Fruit fly (Drosophila melanogaster): ENCODE data around the gene Cpsf6.

The Cpsf6 gene

DNA sequence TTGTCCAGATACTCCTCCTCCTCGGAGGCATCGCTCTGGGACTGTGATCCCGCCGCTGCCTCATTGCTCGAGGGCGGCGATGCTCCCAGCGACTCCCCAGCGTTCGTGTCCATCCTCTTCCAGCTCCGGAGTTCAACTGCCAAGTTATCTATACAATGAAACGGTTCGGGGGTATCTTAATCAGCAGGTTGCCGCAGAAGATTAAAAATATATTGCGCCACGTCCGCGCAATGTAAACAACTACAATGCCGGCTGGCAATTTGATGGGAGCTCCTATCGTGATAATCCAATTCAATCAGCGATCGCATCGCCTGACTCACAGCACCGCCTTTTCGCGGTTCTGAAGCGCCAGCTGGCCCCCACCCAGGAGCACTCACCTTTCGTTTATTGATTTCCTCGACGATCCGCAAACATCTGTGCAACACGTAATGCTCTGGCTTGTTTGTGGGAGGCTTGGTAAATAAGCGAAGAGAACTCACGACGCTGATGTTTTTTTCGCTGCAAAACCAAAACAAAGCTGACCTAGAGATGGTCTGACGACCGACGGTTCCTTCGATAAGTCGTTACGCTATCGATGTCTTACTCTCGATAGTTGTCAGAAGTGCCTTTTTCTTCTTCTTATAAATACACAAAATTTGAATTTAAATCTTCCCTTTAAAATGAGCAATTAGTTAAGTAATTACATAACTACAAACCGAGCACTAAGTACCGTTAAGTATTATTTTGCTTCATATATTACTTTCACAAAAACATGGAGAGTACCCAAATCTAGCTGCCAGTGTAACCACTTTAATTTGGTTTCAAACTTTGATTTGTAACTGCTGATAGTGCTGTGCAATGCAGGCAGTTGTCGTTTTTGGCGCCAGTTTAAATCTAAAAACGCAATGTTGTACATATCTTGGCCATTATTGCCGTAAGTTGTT lies 25.7 kb downstream of the Cpsf6 start, which contains the start of gene cert (continued):
- TF ChIP-seq zfh2 (GFP tag; optimal IDR thresholded peaks at IDR 0.05), result no peak
- no peak for TF ChIP-seq ems (GFP tag; optimal IDR thresholded peaks at IDR 0.05)
- TF ChIP-seq crp (GFP tag; optimal IDR thresholded peaks at IDR 0.05), result peak in 1 of 2 experiments; percentile 75
- peak; percentile 97 for TF ChIP-seq grn (GFP tag; optimal IDR thresholded peaks at IDR 0.05)
- TF ChIP-seq ato (GFP tag; IDR thresholded peaks at IDR 0.05; ENCODE audit: partially characterized antibody), result peak; percentile 86
- TF ChIP-seq CG8924 (tag; optimal IDR thresholded peaks at IDR 0.05), result no peak
- TF ChIP-seq CG14050 (GFP tag; IDR thresholded peaks at IDR 0.05), result no peak
- TF ChIP-seq slbo (GFP tag; IDR thresholded peaks at IDR 0.05), result peak; percentile 54; the same call in 1 of the 2 replicates
- TF ChIP-seq CG2120 (GFP tag; optimal IDR thresholded peaks at IDR 0.05), result peak; percentile 60
- no peak for TF ChIP-seq schlank (tag; optimal IDR thresholded peaks at IDR 0.05)
- TF ChIP-seq CG6272 (GFP tag; IDR thresholded peaks at IDR 0.05), result 0 out of 2 replicates have a peak, but pooled peaks have one; percentile 5
- no peak for TF ChIP-seq Nf-YC (tag; optimal IDR thresholded peaks at IDR 0.05)
- no peak for TF ChIP-seq MTF-1 (GFP tag; optimal IDR thresholded peaks at IDR 0.05; ENCODE audit: borderline replicate concordance)
- no peak for TF ChIP-seq BtbVII (GFP tag; optimal IDR thresholded peaks at IDR 0.05)
- TF ChIP-seq CG8944 (GFP tag; optimal IDR thresholded peaks at IDR 0.05), result no peak
- TF ChIP-seq Deaf1 (tag; optimal IDR thresholded peaks at IDR 0.05), result peak; percentile 12
- no peak for TF ChIP-seq Rx (GFP tag; IDR thresholded peaks at IDR 0.05)
- peak; percentile 69 for TF ChIP-seq CG12659 (GFP tag; optimal IDR thresholded peaks at IDR 0.05)
- no peak for TF ChIP-seq CG12071 (GFP tag; optimal IDR thresholded peaks at IDR 0.05)
- peak; percentile 37 for TF ChIP-seq CG4617 (GFP tag; optimal IDR thresholded peaks at IDR 0.05; ENCODE audit: borderline replicate concordance)
- peak; percentile 46 for TF ChIP-seq kay (GFP tag; optimal IDR thresholded peaks at IDR 0.05)
- no peak for TF ChIP-seq CG15073 (GFP tag; optimal IDR thresholded peaks at IDR 0.05)
- TF ChIP-seq CG17568 (GFP tag; optimal IDR thresholded peaks at IDR 0.05), result peak; percentile 33
- no peak for TF ChIP-seq CG1602 (GFP tag; optimal IDR thresholded peaks at IDR 0.05)
- peak; percentile 53 for TF ChIP-seq mam (GFP tag; optimal IDR thresholded peaks at IDR 0.05)
- no peak for TF ChIP-seq CG11085 (GFP tag; IDR thresholded peaks at IDR 0.05)
- TF ChIP-seq CG13775 (GFP tag; optimal IDR thresholded peaks at IDR 0.05), result peak; percentile 33
- no peak for TF ChIP-seq CG10147 (GFP tag; optimal IDR thresholded peaks at IDR 0.05)
- peak; percentile 6 for TF ChIP-seq pum (GFP tag; optimal IDR thresholded peaks at IDR 0.05)
- no peak for TF ChIP-seq ewg (GFP tag; optimal IDR thresholded peaks at IDR 0.05)
- no peak for TF ChIP-seq eve (GFP tag; optimal IDR thresholded peaks at IDR 0.05)
- TF ChIP-seq CG3065 (GFP tag; optimal IDR thresholded peaks at IDR 0.05), result no peak
- TF ChIP-seq cg (GFP tag; optimal IDR thresholded peaks at IDR 0.05), result no peak
- no peak for TF ChIP-seq H15 (GFP tag; IDR thresholded peaks at IDR 0.05)
- TF ChIP-seq HLH4C (GFP tag; IDR thresholded peaks at IDR 0.05; ENCODE audit: partially characterized antibody), result peak; percentile 83
- peak; percentile 81 for TF ChIP-seq pzg (GFP tag; optimal IDR thresholded peaks at IDR 0.05)
- peak; percentile 26 for TF ChIP-seq scrt (GFP tag; optimal IDR thresholded peaks at IDR 0.05)
- peak; percentile 92 for TF ChIP-seq CG2116 (GFP tag; optimal IDR thresholded peaks at IDR 0.05)
- peak; percentile 15 for TF ChIP-seq PHDP (tag; optimal IDR thresholded peaks at IDR 0.05)
- peak; percentile 28 for TF ChIP-seq CG9727 (GFP tag; optimal IDR thresholded peaks at IDR 0.05)
- TF ChIP-seq Nf-YB (GFP tag; optimal IDR thresholded peaks at IDR 0.05), result no peak
- TF ChIP-seq tna (GFP tag; IDR thresholded peaks at IDR 0.05; ENCODE audit: partially characterized antibody), result peak; percentile 76
- TF ChIP-seq Dip3 (GFP tag; optimal IDR thresholded peaks at IDR 0.05), result peak; percentile 22
- peak; percentile 16 for TF ChIP-seq CG12155 (GFP tag; optimal IDR thresholded peaks at IDR 0.05)
- no peak for TF ChIP-seq caup (GFP tag; optimal IDR thresholded peaks at IDR 0.05; ENCODE audit: severe bottlenecking)
- peak; percentile 22 for TF ChIP-seq Chrac-16 (GFP tag; optimal IDR thresholded peaks at IDR 0.05)
- TF ChIP-seq otp (GFP tag; IDR thresholded peaks at IDR 0.05), result no peak
- no peak for TF ChIP-seq CG43689 (GFP tag; IDR thresholded peaks at IDR 0.05)

All from whole organism, embryonic.